Fruit fly (Drosophila melanogaster) whole organism, embryonic: ENCODE measurements around the gene CG5021.
A peak's percentile ranks its signal among the peaks of the same experiment; 100 is the strongest.

ENCODE experiments used
- B-H2 ChIP-seq: fragments of 200-800 bp; sonication (Bioruptor generic); optimal IDR thresholded peaks from 2 replicates; lab custom pipeline; 2018; ENCODE audit warnings: missing biosample characterization, mild to moderate bottlenecking, missing genetic modification characterization
- Bgb ChIP-seq: fragments of 200-800 bp; sonication (Bioruptor generic); IDR thresholded peaks from 2 replicates; pipeline ENCODE4 v1.3.6; 2022; ENCODE audit warnings: missing biosample characterization, missing genetic modification characterization; ENCODE audit not compliant: partially characterized antibody
- CG10209 ChIP-seq: fragments of 200-800 bp; sonication (Bioruptor generic); optimal IDR thresholded peaks from 3 replicates; lab custom pipeline; 2017; ENCODE audit warnings: missing biosample characterization, mild to moderate bottlenecking, missing genetic modification characterization, missing genetic modification reagents
- CG11560 ChIP-seq: fragments of 200-800 bp; sonication (Bioruptor generic); IDR thresholded peaks from 3 replicates; pipeline ENCODE4 v1.3.6; 2022; ENCODE audit warnings: missing biosample characterization, missing genetic modification characterization
- CG13424 ChIP-seq: fragments of 200-800 bp; sonication (Bioruptor generic); optimal IDR thresholded peaks from 2 replicates; lab custom pipeline; 2019; ENCODE audit warnings: missing biosample characterization, mild to moderate bottlenecking, missing genetic modification characterization, moderate library complexity
- CG14014 ChIP-seq: fragments of 200-800 bp; sonication (Bioruptor generic); IDR thresholded peaks from 2 replicates; pipeline ENCODE4 v1.3.6; 2022; ENCODE audit warnings: missing biosample characterization, missing genetic modification characterization
- CG15601 ChIP-seq: fragments of 200-800 bp; sonication (Bioruptor generic); optimal IDR thresholded peaks from 3 replicates; lab custom pipeline; 2019; ENCODE audit warnings: missing biosample characterization, mild to moderate bottlenecking, missing genetic modification characterization, moderate library complexity
- CG17612 ChIP-seq: fragments of 200-800 bp; sonication (Bioruptor generic); IDR thresholded peaks from 2 replicates; pipeline ENCODE4 v1.3.6; 2022; ENCODE audit warnings: missing biosample characterization, missing genetic modification characterization
- CG4820 ChIP-seq: fragments of 200-800 bp; sonication (Bioruptor generic); optimal IDR thresholded peaks from 3 replicates; lab custom pipeline; 2016; ENCODE audit warnings: missing biosample characterization, missing genetic modification characterization
- CG7271 ChIP-seq: fragments of 200-800 bp; sonication (Bioruptor generic); optimal IDR thresholded peaks from 2 replicates; lab custom pipeline; 2018; ENCODE audit warnings: missing biosample characterization, mild to moderate bottlenecking, missing genetic modification characterization, moderate library complexity
- CG7928 ChIP-seq: fragments of 200-800 bp; sonication (Bioruptor generic); optimal IDR thresholded peaks from 2 replicates; lab custom pipeline; 2017; ENCODE audit warnings: missing biosample characterization, mild to moderate bottlenecking, missing genetic modification characterization
- CG9817 ChIP-seq: fragments of 200-800 bp; sonication (Bioruptor generic); optimal IDR thresholded peaks from 2 replicates; lab custom pipeline; 2018; ENCODE audit warnings: missing biosample characterization, mild to moderate bottlenecking, missing genetic modification characterization, moderate library complexity
- Dp ChIP-seq: fragments of 200-800 bp; sonication (Bioruptor generic); optimal IDR thresholded peaks from 2 replicates; lab custom pipeline; 2018; ENCODE audit warnings: missing biosample characterization, mild to moderate bottlenecking, missing genetic modification characterization, moderate library complexity
- Fer2 ChIP-seq: fragments of 200-800 bp; sonication (Bioruptor generic); optimal IDR thresholded peaks from 2 replicates; lab custom pipeline; 2018; ENCODE audit warnings: missing biosample characterization, mild to moderate bottlenecking, missing genetic modification characterization, moderate library complexity
- HLH3B ChIP-seq: fragments of 200-800 bp; sonication (Bioruptor generic); IDR thresholded peaks from 2 replicates; pipeline ENCODE4 v1.3.6; 2022; ENCODE audit warnings: missing biosample characterization, missing genetic modification characterization
- Hey ChIP-seq: fragments of 200-800 bp; sonication (Bioruptor generic); optimal IDR thresholded peaks from 3 replicates; lab custom pipeline; 2018; ENCODE audit warnings: missing biosample characterization, mild to moderate bottlenecking, missing genetic modification characterization
- Jarid2 ChIP-seq: fragments of 200-800 bp; sonication (Bioruptor generic); optimal IDR thresholded peaks from 3 replicates; lab custom pipeline; 2017; ENCODE audit warnings: mild to moderate bottlenecking, missing biosample characterization, missing genetic modification reagents, missing genetic modification characterization
- Kr ChIP-seq: fragments of 200-800 bp; sonication (Bioruptor generic); optimal IDR thresholded peaks from 2 replicates; lab custom pipeline; 2017; ENCODE audit warnings: missing biosample characterization, mild to moderate bottlenecking, missing genetic modification characterization
- Med ChIP-seq: fragments of 200-800 bp; sonication (Bioruptor generic); peaks from one replicate; lab custom pipeline; 2016; ENCODE audit warnings: missing biosample characterization, missing genetic modification characterization, mild to moderate bottlenecking, inconsistent platforms, moderate library complexity
- Ravus ChIP-seq: fragments of 200-800 bp; sonication (Bioruptor generic); IDR thresholded peaks from 2 replicates; pipeline ENCODE4 v1.3.6; 2022; ENCODE audit warnings: missing biosample characterization, missing genetic modification characterization
- Side ChIP-seq: fragments of 200-800 bp; sonication (Bioruptor generic); optimal IDR thresholded peaks from 2 replicates; lab custom pipeline; 2016; ENCODE audit warnings: missing biosample characterization, missing genetic modification characterization
- chif ChIP-seq, 2 experiments: fragments of 200-800 bp; sonication (Bioruptor generic); optimal IDR thresholded peaks; 3 replicates each; lab custom pipeline; 2016; ENCODE audit warnings: missing biosample characterization in 2 of 2, missing genetic modification characterization in 2 of 2
- ewg ChIP-seq: fragments of 200-800 bp; sonication (Bioruptor generic); optimal IDR thresholded peaks from 3 replicates; lab custom pipeline; 2017; ENCODE audit warnings: mild to moderate bottlenecking, missing biosample characterization, missing genetic modification reagents, missing genetic modification characterization
- gsb ChIP-seq: fragments of 200-800 bp; sonication (Bioruptor generic); IDR thresholded peaks from 2 replicates; pipeline ENCODE4 v1.3.6; 2022; ENCODE audit warnings: missing biosample characterization, missing genetic modification characterization
- gsb-n ChIP-seq: fragments of 200-800 bp; sonication (Bioruptor generic); optimal IDR thresholded peaks from 3 replicates; lab custom pipeline; 2018; ENCODE audit warnings: missing biosample characterization, mild to moderate bottlenecking, missing genetic modification characterization
- kah ChIP-seq: fragments of 200-800 bp; sonication (Bioruptor generic); optimal IDR thresholded peaks from 2 replicates; lab custom pipeline; 2018; ENCODE audit warnings: missing biosample characterization, mild to moderate bottlenecking, missing genetic modification characterization
- lov ChIP-seq, 2 experiments: fragments of 200-800 bp in 1 of 2; fragments of >200 bp in 1 of 2; sonication (Bioruptor generic) in 1 of 2; IDR thresholded peaks in 1 of 2; optimal IDR thresholded peaks in 1 of 2; 2 replicates in 1 of 2; 3 replicates in 1 of 2; pipeline versions ENCODE4 v1.3.6 to Lab custom; 2017 to 2022; ENCODE audit warnings: missing biosample characterization in 1 of 2, missing genetic modification characterization in 1 of 2
- mld ChIP-seq: fragments of 200-800 bp; sonication (Bioruptor generic); IDR thresholded peaks from 3 replicates; pipeline ENCODE4 v1.3.6; 2022; ENCODE audit warnings: missing biosample characterization, missing genetic modification characterization; ENCODE audit not compliant: partially characterized antibody
- otp ChIP-seq: fragments of 200-800 bp; sonication (Bioruptor generic); IDR thresholded peaks from 3 replicates; pipeline ENCODE4, ENCODE4 v1.3.6; 2022; ENCODE audit warnings: missing biosample characterization, missing genetic modification characterization
- ro ChIP-seq: fragments of 200-800 bp; sonication (Bioruptor generic); IDR thresholded peaks from 2 replicates; pipeline ENCODE4 v1.3.6; 2022; ENCODE audit warnings: missing biosample characterization, missing genetic modification characterization
- run ChIP-seq: fragments of 200-800 bp; sonication (Bioruptor generic); optimal IDR thresholded peaks from 3 replicates; lab custom pipeline; 2018; ENCODE audit warnings: missing biosample characterization, mild to moderate bottlenecking, missing genetic modification characterization
- sna ChIP-seq: fragments of 200-800 bp; sonication (Bioruptor generic); IDR thresholded peaks from 2 replicates; pipeline ENCODE4 v1.3.6; 2022; ENCODE audit warnings: missing biosample characterization, missing genetic modification characterization; ENCODE audit not compliant: partially characterized antibody
- stc ChIP-seq: fragments of 200-800 bp; sonication (Bioruptor generic); IDR thresholded peaks from 2 replicates; pipeline ENCODE4 v1.3.6; 2022; ENCODE audit warnings: missing biosample characterization, missing genetic modification characterization
- twi ChIP-seq: fragments of 200-800 bp; optimal IDR thresholded peaks from 2 replicates; lab custom pipeline; 2019; ENCODE audit warnings: missing biosample characterization, mild to moderate bottlenecking, missing genetic modification characterization, moderate library complexity
- tx ChIP-seq: fragments of 200-800 bp; sonication (Bioruptor generic); optimal IDR thresholded peaks from 2 replicates; lab custom pipeline; 2016; ENCODE audit warnings: missing biosample characterization, missing genetic modification characterization
- yki ChIP-seq: fragments of >200 bp; optimal IDR thresholded peaks from 3 replicates; lab custom pipeline; 2018
- zen ChIP-seq: fragments of 200-800 bp; sonication (Bioruptor generic); optimal IDR thresholded peaks from 3 replicates; lab custom pipeline; 2018; ENCODE audit warnings: missing biosample characterization, mild to moderate bottlenecking, missing genetic modification characterization, moderate library complexity

CG5021 gene

dm6 chr3L:9011485-9012389 is 45.1 kb downstream of the CG5021 start (continued):
- TF ChIP-seq otp (GFP tag; lab: Robert Waterston, UW) (peak; percentile 87), mld (GFP tag; lab: Robert Waterston, UW) (no peak), gsb-n (peak; percentile 74), kah (GFP tag; lab: Kevin White, UChicago) (no peak), ro (peak; percentile 68; the same call in 1 of the 2 replicates), CG15601 (peak; percentile 68), ewg (GFP tag; lab: Kevin White, UChicago) (peak; percentile 36), chif (GFP tag; optimal IDR thresholded peaks at IDR 0.05; lab: Kevin White, UChicago) (peak; percentile 72 to 84), Kr (GFP tag; lab: Kevin White, UChicago) (no peak), Hey (tag; lab: Kevin White, UChicago) (no peak), twi (tag; lab: Kevin White, UChicago) (peak; percentile 98), CG11560 (tag; lab: Robert Waterston, UW) (no peak; the same call in 1 of the 3 replicates), CG13424 (peak; percentile 67), tx (GFP tag; lab: Kevin White, UChicago) (peak; percentile 55), sna (GFP tag; lab: Robert Waterston, UW) (no peak), Ravus (GFP tag; lab: Robert Waterston, UW) (no peak; the same call in 1 of the 2 replicates), CG4820 (GFP tag; lab: Kevin White, UChicago) (peak; percentile 77), Bgb (no peak), run (tag; lab: Kevin White, UChicago) (no peak), CG7928 (GFP tag; lab: Kevin White, UChicago) (no peak), CG9817 (tag; lab: Kevin White, UChicago) (peak; percentile 9), CG17612 (GFP tag; lab: Robert Waterston, UW) (no peak), Fer2 (tag; lab: Kevin White, UChicago) (no peak), B-H2 (GFP tag; lab: Kevin White, UChicago) (no peak), Side (GFP tag; lab: Kevin White, UChicago) (peak; percentile 81), CG14014 (GFP tag; lab: Robert Waterston, UW) (peak; percentile 27; the same call in 1 of the 2 replicates), stc (GFP tag; lab: Robert Waterston, UW) (peak; percentile 42; the same call in 1 of the 2 replicates), HLH3B (peak; percentile 80), gsb (GFP tag; lab: Robert Waterston, UW) (no peak), lov (optimal IDR thresholded peaks at IDR 0.05; lab: Kevin White, UChicago) (no peak), lov (GFP tag; IDR thresholded peaks at IDR 0.05; lab: Robert Waterston, UW) (peak; percentile 94), Med (GFP tag; lab: Kevin White, UChicago) (peak; percentile 85), Dp (GFP tag; lab: Kevin White, UChicago) (no peak), CG10209 (peak; percentile 71), CG7271 (tag; lab: Kevin White, UChicago) (no peak), Jarid2 (GFP tag; lab: Kevin White, UChicago) (peak; percentile 6)

DNA sequence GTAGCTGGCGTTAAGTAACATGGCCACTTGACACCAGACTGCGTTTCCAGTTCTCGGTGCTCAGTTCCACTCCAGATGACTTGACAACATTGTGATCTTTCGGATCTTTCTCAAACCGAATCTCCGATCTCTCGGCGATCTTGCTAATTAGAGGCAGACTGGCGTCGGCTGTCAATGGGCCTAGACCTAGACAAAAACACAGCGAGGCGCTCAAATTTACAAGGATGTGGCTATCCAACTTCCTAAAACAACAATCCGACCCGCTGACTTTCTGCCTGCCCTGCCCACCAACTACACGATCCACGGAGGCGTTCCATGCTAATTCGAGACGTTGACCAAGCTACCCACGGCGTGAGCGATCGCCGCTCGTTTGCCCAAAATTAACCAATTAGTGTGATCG is 47.1 kb downstream of the CG5021 start:
- TF ChIP-seq twi (tag; lab: Kevin White, UChicago) (peak; percentile 16), yki (no peak), zen (tag; lab: Kevin White, UChicago) (peak; percentile 93)
- TF ChIP-seq, all 482 proteins: peak for 2
